Fruit fly (Drosophila melanogaster) whole organism, embryonic: ENCODE data around the gene CG6652.

ENCODE experiments used
- Ada2b ChIP-seq: fragments of 200-800 bp; sonication (Bioruptor generic); IDR thresholded peaks from 2 replicates; pipeline ENCODE4 v1.3.6; 2022; ENCODE audit warnings: missing biosample characterization, missing genetic modification characterization
- CG10462 ChIP-seq: fragments of 200-800 bp; sonication (Bioruptor generic); optimal IDR thresholded peaks from 2 replicates; lab custom pipeline; 2016; ENCODE audit warnings: missing biosample characterization, missing genetic modification characterization
- CG11093 ChIP-seq: fragments of 200-800 bp; sonication (Bioruptor generic); IDR thresholded peaks from 3 replicates; pipeline ENCODE4 v1.3.6; 2022; ENCODE audit warnings: missing biosample characterization, missing genetic modification characterization
- CG11398 ChIP-seq: fragments of 200-800 bp; sonication (Bioruptor generic); optimal IDR thresholded peaks from 2 replicates; lab custom pipeline; 2016; ENCODE audit warnings: missing biosample characterization, missing genetic modification characterization
- CG13296 ChIP-seq: fragments of 200-800 bp; sonication (Bioruptor generic); optimal IDR thresholded peaks from 3 replicates; lab custom pipeline; 2018; ENCODE audit warnings: missing biosample characterization, mild to moderate bottlenecking, missing genetic modification characterization
- CG14710 ChIP-seq: fragments of 200-800 bp; sonication (Bioruptor generic); optimal IDR thresholded peaks from 3 replicates; lab custom pipeline; 2019; ENCODE audit warnings: missing biosample characterization, mild to moderate bottlenecking, missing genetic modification characterization, moderate library complexity
- CG15011 ChIP-seq: fragments of 200-800 bp; sonication (Bioruptor generic); optimal IDR thresholded peaks from 3 replicates; lab custom pipeline; 2018; ENCODE audit warnings: missing biosample characterization, mild to moderate bottlenecking, missing genetic modification characterization
- CG15479 ChIP-seq: fragments of 200-800 bp; sonication (Bioruptor generic); optimal IDR thresholded peaks from 3 replicates; lab custom pipeline; 2019; ENCODE audit warnings: missing biosample characterization, mild to moderate bottlenecking, missing genetic modification characterization, moderate library complexity
- CG17802 ChIP-seq: fragments of 200-800 bp; sonication (Bioruptor generic); optimal IDR thresholded peaks from 2 replicates; lab custom pipeline; 2018; ENCODE audit warnings: missing biosample characterization, mild to moderate bottlenecking, missing genetic modification characterization, moderate library complexity
- CG31224 ChIP-seq: fragments of 200-800 bp; sonication (Bioruptor generic); IDR thresholded peaks from 2 replicates; pipeline ENCODE4 v1.3.6; 2022; ENCODE audit warnings: missing biosample characterization, missing genetic modification characterization
- CG3838 ChIP-seq: fragments of 200-800 bp; sonication (Bioruptor generic); optimal IDR thresholded peaks from 3 replicates; lab custom pipeline; 2016; ENCODE audit warnings: missing biosample characterization, missing genetic modification characterization
- CG4424 ChIP-seq: fragments of 200-800 bp; sonication (Bioruptor generic); optimal IDR thresholded peaks from 3 replicates; lab custom pipeline; 2016; ENCODE audit warnings: missing biosample characterization, missing genetic modification characterization
- CG4730 ChIP-seq: fragments of 200-800 bp; sonication (Bioruptor generic); IDR thresholded peaks from 2 replicates; pipeline ENCODE4 v1.3.6; 2022; ENCODE audit warnings: missing biosample characterization, missing genetic modification characterization
- CG6175 ChIP-seq: fragments of 200-800 bp; sonication (Bioruptor generic); IDR thresholded peaks from 3 replicates; pipeline ENCODE4 v1.3.6; 2022; ENCODE audit warnings: missing biosample characterization, missing genetic modification characterization
- CG7556 ChIP-seq: fragments of 200-800 bp; sonication (Bioruptor generic); optimal IDR thresholded peaks from 2 replicates; lab custom pipeline; 2017; ENCODE audit warnings: missing biosample characterization, mild to moderate bottlenecking, missing genetic modification characterization
- CG7745 ChIP-seq: fragments of 200-800 bp; sonication (Bioruptor generic); optimal IDR thresholded peaks from 2 replicates; lab custom pipeline; 2018; ENCODE audit warnings: missing biosample characterization, mild to moderate bottlenecking, missing genetic modification characterization, moderate library complexity
- CG7963 ChIP-seq: fragments of 200-800 bp; sonication (Bioruptor generic); IDR thresholded peaks from 3 replicates; pipeline ENCODE4 v1.3.6; 2022; ENCODE audit warnings: missing biosample characterization, missing genetic modification characterization; ENCODE audit not compliant: partially characterized antibody
- CG8290 ChIP-seq, 3 experiments: fragments of 200-800 bp; sonication (Bioruptor generic); optimal IDR thresholded peaks; 2 replicates each; lab custom pipeline; 2016 to 2019; ENCODE audit warnings: missing biosample characterization in 3 of 3, missing genetic modification characterization in 3 of 3, mild to moderate bottlenecking in 2 of 3, moderate library complexity in 1 of 3
- CG8944 ChIP-seq: fragments of 200-800 bp; sonication (Bioruptor generic); optimal IDR thresholded peaks from 3 replicates; lab custom pipeline; 2016; ENCODE audit warnings: missing biosample characterization, missing genetic modification characterization
- Deaf1 ChIP-seq: fragments of 200-800 bp; optimal IDR thresholded peaks from 3 replicates; lab custom pipeline; 2019; ENCODE audit warnings: missing biosample characterization, mild to moderate bottlenecking, missing genetic modification characterization, moderate library complexity
- Dip3 ChIP-seq: fragments of 200-800 bp; sonication (Bioruptor generic); optimal IDR thresholded peaks from 3 replicates; lab custom pipeline; 2016; ENCODE audit warnings: missing biosample characterization, missing genetic modification characterization
- GATAe ChIP-seq: fragments of 200-800 bp; sonication (Bioruptor generic); conservative IDR thresholded peaks from 2 replicates; pipeline ENCODE4 v1.3.6; 2022; ENCODE audit warnings: missing biosample characterization, missing genetic modification characterization
- Gug ChIP-seq: fragments of 200-800 bp; sonication (Bioruptor generic); IDR thresholded peaks from 4 replicates; pipeline ENCODE4 v1.3.6; 2022; ENCODE audit warnings: missing biosample characterization, missing genetic modification characterization
- H2.0 ChIP-seq: fragments of 200-800 bp; sonication (Bioruptor generic); IDR thresholded peaks from 2 replicates; pipeline ENCODE4 v1.3.6; 2022; ENCODE audit warnings: missing biosample characterization, missing genetic modification characterization
- HmgD ChIP-seq: fragments of 200-800 bp; sonication (Bioruptor generic); optimal IDR thresholded peaks from 3 replicates; lab custom pipeline; 2016; ENCODE audit warnings: missing biosample characterization, missing genetic modification characterization
- Hr3 ChIP-seq: fragments of 200-800 bp; sonication (Bioruptor generic); optimal IDR thresholded peaks from 3 replicates; lab custom pipeline; 2016; ENCODE audit warnings: missing biosample characterization, missing genetic modification characterization
- MBD-R2 ChIP-seq: fragments of 200-800 bp; sonication (Bioruptor generic); IDR thresholded peaks from 2 replicates; pipeline ENCODE4 v1.3.6; 2022; ENCODE audit warnings: missing biosample characterization, missing genetic modification characterization
- Mad ChIP-seq: fragments of 200-800 bp; sonication (Bioruptor generic); optimal IDR thresholded peaks from 2 replicates; lab custom pipeline; 2016; ENCODE audit warnings: missing biosample characterization, missing genetic modification characterization
- Mrtf ChIP-seq: fragments of 200-800 bp; sonication (Bioruptor generic); IDR thresholded peaks from 3 replicates; pipeline ENCODE4 v1.3.6; 2022; ENCODE audit warnings: missing biosample characterization, missing genetic modification characterization
- NC2α ChIP-seq: fragments of 200-800 bp; sonication (Bioruptor generic); optimal IDR thresholded peaks from 2 replicates; lab custom pipeline; 2016; ENCODE audit warnings: missing biosample characterization, missing genetic modification characterization
- NC2β ChIP-seq: fragments of 200-800 bp; sonication (Bioruptor generic); optimal IDR thresholded peaks from 2 replicates; lab custom pipeline; 2016; ENCODE audit warnings: missing biosample characterization, missing genetic modification characterization
- Nf-YA ChIP-seq: fragments of 200-800 bp; sonication (Bioruptor generic); IDR thresholded peaks from 2 replicates; pipeline ENCODE4 v1.3.6; 2022; ENCODE audit warnings: missing biosample characterization, missing genetic modification characterization
- Sry-δ ChIP-seq: fragments of 200-800 bp; sonication (Bioruptor generic); optimal IDR thresholded peaks from 2 replicates; lab custom pipeline; 2016; ENCODE audit warnings: missing biosample characterization, missing genetic modification characterization
- Xrp1 ChIP-seq: fragments of 200-800 bp; sonication (Bioruptor generic); IDR thresholded peaks from 2 replicates; pipeline ENCODE4 v1.3.6; 2022; ENCODE audit warnings: missing biosample characterization, missing genetic modification characterization
- YL-1 ChIP-seq: fragments of 200-800 bp; sonication (Bioruptor generic); optimal IDR thresholded peaks from 3 replicates; lab custom pipeline; 2017; ENCODE audit warnings: missing biosample characterization, mild to moderate bottlenecking, missing genetic modification characterization
- ap ChIP-seq: fragments of 200-800 bp; sonication (Bioruptor generic); IDR thresholded peaks from 2 replicates; pipeline ENCODE4 v1.3.6; 2022; ENCODE audit warnings: missing biosample characterization, missing genetic modification characterization
- eve ChIP-seq, 2 experiments: fragments of >200 bp; optimal IDR thresholded peaks; 2 replicates each; lab custom pipeline; 2017; ENCODE audit warnings: missing biosample characterization in 2 of 2, missing genetic modification characterization in 2 of 2
- fd64A ChIP-seq: fragments of 200-800 bp; sonication (Bioruptor generic); optimal IDR thresholded peaks from 3 replicates; lab custom pipeline; 2018; ENCODE audit warnings: missing biosample characterization, mild to moderate bottlenecking, missing genetic modification characterization
- phol ChIP-seq: fragments of 200-800 bp; sonication (Bioruptor generic); optimal IDR thresholded peaks from 3 replicates; lab custom pipeline; 2018; ENCODE audit warnings: missing biosample characterization, mild to moderate bottlenecking, missing genetic modification characterization, moderate library complexity
- pita ChIP-seq: fragments of 200-800 bp; sonication (Bioruptor generic); optimal IDR thresholded peaks from 2 replicates; lab custom pipeline; 2017; ENCODE audit warnings: missing biosample characterization, mild to moderate bottlenecking, missing genetic modification characterization
- prd ChIP-seq, 3 experiments: fragments of >200 bp in 2 of 3; fragments of 200-800 bp in 1 of 3; sonication (Bioruptor generic) in 1 of 3; optimal IDR thresholded peaks in 2 of 3; IDR thresholded peaks in 1 of 3; 2 replicates in 2 of 3; 3 replicates in 1 of 3; pipeline versions ENCODE4 v1.3.6 to Lab custom; 2017 to 2022; ENCODE audit warnings: missing biosample characterization in 1 of 3, missing genetic modification characterization in 1 of 3
- sd ChIP-seq: fragments of 200-800 bp; sonication (Bioruptor generic); optimal IDR thresholded peaks from 3 replicates; lab custom pipeline; 2018; ENCODE audit warnings: missing biosample characterization, mild to moderate bottlenecking, missing genetic modification characterization, moderate library complexity
- shn ChIP-seq: fragments of 200-800 bp; sonication (Bioruptor generic); optimal IDR thresholded peaks from 3 replicates; lab custom pipeline; 2016; ENCODE audit warnings: missing biosample characterization, missing genetic modification characterization
- slp2 ChIP-seq: fragments of 200-800 bp; sonication (Bioruptor generic); optimal IDR thresholded peaks from 2 replicates; lab custom pipeline; 2016; ENCODE audit warnings: missing biosample characterization, missing genetic modification characterization
- stwl ChIP-seq: fragments of 200-800 bp; sonication (Bioruptor generic); optimal IDR thresholded peaks from 3 replicates; lab custom pipeline; 2018; ENCODE audit warnings: missing biosample characterization, mild to moderate bottlenecking, missing genetic modification characterization, moderate library complexity
- tgo ChIP-seq: fragments of 200-800 bp; sonication (Bioruptor generic); IDR thresholded peaks from 3 replicates; pipeline ENCODE4 v1.3.6; 2022; ENCODE audit warnings: missing biosample characterization, missing genetic modification characterization
- toy ChIP-seq: fragments of 200-800 bp; sonication (Bioruptor generic); IDR thresholded peaks from 2 replicates; pipeline ENCODE4 v1.3.6; 2022; ENCODE audit warnings: missing biosample characterization, missing genetic modification characterization
- ttk ChIP-seq: fragments of 200-800 bp; sonication (Bioruptor generic); IDR thresholded peaks from 2 replicates; pipeline ENCODE4 v2.1.2; 2022; ENCODE audit warnings: missing biosample characterization, missing genetic modification characterization
- usp ChIP-seq: fragments of >200 bp; optimal IDR thresholded peaks from 2 replicates; lab custom pipeline; 2017; ENCODE audit warnings: missing biosample characterization, missing genetic modification characterization
- zfh1 ChIP-seq: fragments of 200-800 bp; sonication (Bioruptor generic); IDR thresholded peaks from 3 replicates; pipeline ENCODE4 v1.3.6; 2022; ENCODE audit warnings: missing biosample characterization, missing genetic modification characterization

The CG6652 gene

dm6 chr3L:17004218-17004759, 18.4 kb downstream of the CG6652 start (continued):
- TF ChIP-seq Nf-YA = peak; percentile 46; the same call in 1 of the 2 replicates
- peak; percentile 51 for TF ChIP-seq NC2β (GFP tag; lab: Kevin White, UChicago)
- peak; percentile 85 for TF ChIP-seq CG4424 (GFP tag; lab: Kevin White, UChicago)
- no peak for TF ChIP-seq usp (GFP tag; lab: Kevin White, UChicago)
- TF ChIP-seq shn (GFP tag; lab: Kevin White, UChicago) = peak; percentile 92
- TF ChIP-seq CG7745 = no peak
- TF ChIP-seq CG11093 (GFP tag; lab: Robert Waterston, UW) = peak; percentile 86
- peak; percentile 49 for TF ChIP-seq CG8290 (GFP tag; optimal IDR thresholded peaks at IDR 0.05; lab: Kevin White, UChicago)
- peak in 1 of 2 experiments; percentile 56 for TF ChIP-seq CG8290 (tag; optimal IDR thresholded peaks at IDR 0.05; lab: Kevin White, UChicago)
- TF ChIP-seq prd (optimal IDR thresholded peaks at IDR 0.05; lab: Kevin White, UChicago) = no peak
- peak; percentile 90 for TF ChIP-seq prd (GFP tag; IDR thresholded peaks at IDR 0.05; lab: Robert Waterston, UW)
- TF ChIP-seq CG6175 = peak; percentile 64; the same call in 1 of the 3 replicates
- peak; percentile 68 for TF ChIP-seq H2.0 (GFP tag; lab: Robert Waterston, UW)
- TF ChIP-seq slp2 (GFP tag; lab: Kevin White, UChicago) = peak; percentile 83
- TF ChIP-seq ap (GFP tag; lab: Robert Waterston, UW) = peak; percentile 79
- TF ChIP-seq Sry-δ (GFP tag; lab: Kevin White, UChicago) = peak; percentile 52
- peak; percentile 55 for TF ChIP-seq MBD-R2 (GFP tag; lab: Robert Waterston, UW)
- TF ChIP-seq Gug (GFP tag; lab: Robert Waterston, UW) = peak; percentile 79
- TF ChIP-seq CG15479 = no peak
- no peak for TF ChIP-seq CG7963 (GFP tag; lab: Robert Waterston, UW)
- peak; percentile 76 for TF ChIP-seq CG3838
- TF ChIP-seq eve (GFP tag; optimal IDR thresholded peaks at IDR 0.05; lab: Kevin White, UChicago) = peak in 1 of 2 experiments; percentile 78
- TF ChIP-seq CG13296 (GFP tag; lab: Kevin White, UChicago) = peak; percentile 34
- TF ChIP-seq tgo (GFP tag; lab: Robert Waterston, UW) = peak; percentile 91
- TF ChIP-seq Dip3 (GFP tag; lab: Kevin White, UChicago) = peak; percentile 88
- peak; percentile 80 for TF ChIP-seq ttk (GFP tag; lab: Robert Waterston, UW)
- peak; percentile 63 for TF ChIP-seq CG14710
- no peak for TF ChIP-seq stwl (tag; lab: Kevin White, UChicago)
- peak; percentile 78 for TF ChIP-seq HmgD (GFP tag; lab: Kevin White, UChicago)
- TF ChIP-seq fd64A (GFP tag; lab: Kevin White, UChicago) = peak; percentile 2
- peak; percentile 75 for TF ChIP-seq CG31224 (GFP tag; lab: Robert Waterston, UW)
- peak; percentile 87 for TF ChIP-seq CG11398 (GFP tag; lab: Kevin White, UChicago)
- TF ChIP-seq Mad (GFP tag; lab: Kevin White, UChicago) = peak; percentile 69
- TF ChIP-seq sd (tag; lab: Kevin White, UChicago) = no peak
- TF ChIP-seq Xrp1 (GFP tag; lab: Robert Waterston, UW) = peak; percentile 78
- TF ChIP-seq CG8944 = peak; percentile 86
- TF ChIP-seq CG15011 (GFP tag; lab: Kevin White, UChicago) = peak; percentile 85
- TF ChIP-seq zfh1 = peak; percentile 82
- TF ChIP-seq CG17802 (tag; lab: Kevin White, UChicago) = peak; percentile 31
- peak; percentile 58; the same call in 1 of the 2 replicates for TF ChIP-seq toy (GFP tag; lab: Robert Waterston, UW)
- peak; percentile 64 for TF ChIP-seq Deaf1
- peak; percentile 84 for TF ChIP-seq Ada2b (GFP tag; lab: Robert Waterston, UW)
- no peak; the same call in 1 of the 3 replicates for TF ChIP-seq Mrtf (GFP tag; lab: Robert Waterston, UW)
- peak; percentile 48 for TF ChIP-seq CG10462 (GFP tag; lab: Kevin White, UChicago)
- peak; percentile 76 for TF ChIP-seq Hr3 (GFP tag; lab: Kevin White, UChicago)
- no peak for TF ChIP-seq pita (GFP tag; lab: Kevin White, UChicago)
- peak; percentile 85 for TF ChIP-seq phol (tag; lab: Kevin White, UChicago)
- TF ChIP-seq GATAe (GFP tag; lab: Robert Waterston, UW) = peak; percentile 78
- TF ChIP-seq YL-1 (GFP tag; lab: Kevin White, UChicago) = peak; percentile 10
- peak; percentile 93 for TF ChIP-seq CG7556 (GFP tag; lab: Kevin White, UChicago)
- peak; percentile 83 for TF ChIP-seq CG4730 (GFP tag; lab: Robert Waterston, UW)
- TF ChIP-seq NC2α (GFP tag; lab: Kevin White, UChicago) = peak; percentile 37
